Fruit fly (Drosophila melanogaster) whole organism, embryonic: ENCODE results near the gene Fum1.
A peak's percentile ranks its signal among the peaks of the same experiment; 100 is the strongest.

Source experiments
- Aef1 ChIP-seq: fragments of 200-800 bp; sonication (Bioruptor generic); IDR thresholded peaks from 3 replicates; pipeline ENCODE4 v1.3.6; 2022; ENCODE audit warnings: missing biosample characterization, missing genetic modification characterization
- CG11504 ChIP-seq: fragments of 200-800 bp; sonication (Bioruptor generic); optimal IDR thresholded peaks from 3 replicates; lab custom pipeline; 2019; ENCODE audit warnings: missing biosample characterization, mild to moderate bottlenecking, missing genetic modification characterization, moderate library complexity
- CG14667 ChIP-seq: fragments of 200-800 bp; sonication (Bioruptor generic); IDR thresholded peaks from 2 replicates; pipeline ENCODE4 v1.3.6; 2022; ENCODE audit warnings: missing biosample characterization, missing genetic modification characterization
- CG2120 ChIP-seq: fragments of 200-800 bp; sonication (Bioruptor generic); optimal IDR thresholded peaks from 3 replicates; lab custom pipeline; 2016; ENCODE audit warnings: missing biosample characterization, missing genetic modification characterization
- CG2202 ChIP-seq: fragments of 200-800 bp; sonication (Bioruptor generic); optimal IDR thresholded peaks from 2 replicates; lab custom pipeline; 2018; ENCODE audit warnings: missing biosample characterization, mild to moderate bottlenecking, missing genetic modification characterization
- CG2678 ChIP-seq: fragments of 200-800 bp; sonication (Bioruptor generic); optimal IDR thresholded peaks from 3 replicates; lab custom pipeline; 2019; ENCODE audit warnings: missing biosample characterization, mild to moderate bottlenecking, missing genetic modification characterization, moderate library complexity
- CG3065 ChIP-seq: fragments of 200-800 bp; sonication (Bioruptor generic); optimal IDR thresholded peaks from 2 replicates; lab custom pipeline; 2016; ENCODE audit warnings: missing biosample characterization, missing genetic modification characterization
- CG31441 ChIP-seq: fragments of 200-800 bp; sonication (Bioruptor generic); IDR thresholded peaks from 2 replicates; pipeline ENCODE4 v1.3.6; 2022; ENCODE audit warnings: missing biosample characterization, missing genetic modification characterization
- CG3281 ChIP-seq: fragments of 200-800 bp; sonication (Bioruptor generic); optimal IDR thresholded peaks from 3 replicates; lab custom pipeline; 2017; ENCODE audit warnings: missing biosample characterization, mild to moderate bottlenecking, missing genetic modification characterization
- CG33213 ChIP-seq: fragments of 200-800 bp; sonication (Bioruptor generic); optimal IDR thresholded peaks from 3 replicates; lab custom pipeline; 2016; ENCODE audit warnings: missing biosample characterization, missing genetic modification characterization
- CG4730 ChIP-seq: fragments of 200-800 bp; sonication (Bioruptor generic); IDR thresholded peaks from 2 replicates; pipeline ENCODE4 v1.3.6; 2022; ENCODE audit warnings: missing biosample characterization, missing genetic modification characterization
- CG5953 ChIP-seq: fragments of 200-800 bp; sonication (Bioruptor generic); IDR thresholded peaks from 2 replicates; pipeline ENCODE4 v1.3.6; 2022; ENCODE audit warnings: missing biosample characterization, missing genetic modification characterization
- CG6654 ChIP-seq: fragments of 200-800 bp; sonication (Bioruptor generic); optimal IDR thresholded peaks from 2 replicates; lab custom pipeline; 2017; ENCODE audit warnings: missing biosample characterization, mild to moderate bottlenecking, missing genetic modification characterization
- CG6791 ChIP-seq: fragments of 200-800 bp; sonication (Bioruptor generic); IDR thresholded peaks from 3 replicates; pipeline ENCODE4 v1.3.6; 2022; ENCODE audit warnings: missing biosample characterization, missing genetic modification characterization; ENCODE audit not compliant: partially characterized antibody
- CG7357 ChIP-seq: fragments of 200-800 bp; sonication (Bioruptor generic); IDR thresholded peaks from 3 replicates; pipeline ENCODE4 v1.3.6; 2022; ENCODE audit warnings: missing biosample characterization, missing genetic modification characterization
- CG7928 ChIP-seq: fragments of 200-800 bp; sonication (Bioruptor generic); optimal IDR thresholded peaks from 2 replicates; lab custom pipeline; 2017; ENCODE audit warnings: missing biosample characterization, mild to moderate bottlenecking, missing genetic modification characterization
- CG9797 ChIP-seq: fragments of 200-800 bp; sonication (Bioruptor generic); optimal IDR thresholded peaks from 3 replicates; lab custom pipeline; 2018; ENCODE audit warnings: missing biosample characterization, mild to moderate bottlenecking, missing genetic modification characterization
- Camta ChIP-seq: fragments of 200-800 bp; sonication (Bioruptor generic); optimal IDR thresholded peaks from 2 replicates; lab custom pipeline; 2016; ENCODE audit warnings: missing biosample characterization, missing genetic modification characterization
- CkIIα-i1 ChIP-seq: fragments of 200-800 bp; sonication (Bioruptor generic); IDR thresholded peaks from 2 replicates; pipeline ENCODE4 v1.3.6; 2022; ENCODE audit warnings: missing biosample characterization, missing genetic modification characterization
- D19B ChIP-seq: fragments of 200-800 bp; sonication (Bioruptor generic); optimal IDR thresholded peaks from 2 replicates; lab custom pipeline; 2017; ENCODE audit warnings: missing biosample characterization, mild to moderate bottlenecking, missing genetic modification characterization
- ERR ChIP-seq: fragments of 200-800 bp; sonication (Bioruptor generic); optimal IDR thresholded peaks from 2 replicates; lab custom pipeline; 2016; ENCODE audit warnings: missing biosample characterization, missing genetic modification characterization
- Eip74EF ChIP-seq, 2 experiments: fragments of 200-800 bp in 1 of 2; fragments of >200 bp in 1 of 2; sonication (Bioruptor generic) in 1 of 2; optimal IDR thresholded peaks; 2 replicates each; lab custom pipeline; 2017 to 2019; ENCODE audit warnings: missing biosample characterization in 2 of 2, missing genetic modification characterization in 2 of 2, mild to moderate bottlenecking in 1 of 2, moderate library complexity in 1 of 2
- GATAe ChIP-seq: fragments of 200-800 bp; sonication (Bioruptor generic); conservative IDR thresholded peaks from 2 replicates; pipeline ENCODE4 v1.3.6; 2022; ENCODE audit warnings: missing biosample characterization, missing genetic modification characterization
- Gsc ChIP-seq: fragments of 200-800 bp; sonication (Bioruptor generic); IDR thresholded peaks from 2 replicates; pipeline ENCODE4 v1.3.6; 2022; ENCODE audit warnings: missing biosample characterization, missing genetic modification characterization
- Kr ChIP-seq: fragments of 200-800 bp; sonication (Bioruptor generic); optimal IDR thresholded peaks from 2 replicates; lab custom pipeline; 2017; ENCODE audit warnings: missing biosample characterization, mild to moderate bottlenecking, missing genetic modification characterization
- Lhr ChIP-seq: fragments of 200-800 bp; sonication (Bioruptor generic); optimal IDR thresholded peaks from 3 replicates; lab custom pipeline; 2017; ENCODE audit warnings: mild to moderate bottlenecking, missing biosample characterization, missing genetic modification reagents, missing genetic modification characterization
- Lpt ChIP-seq: fragments of >200 bp; optimal IDR thresholded peaks from 2 replicates; lab custom pipeline; 2018; ENCODE audit warnings: missing biosample characterization, missing genetic modification characterization
- NC2α ChIP-seq: fragments of 200-800 bp; sonication (Bioruptor generic); optimal IDR thresholded peaks from 2 replicates; lab custom pipeline; 2016; ENCODE audit warnings: missing biosample characterization, missing genetic modification characterization
- Nf-YB ChIP-seq: fragments of 200-800 bp; sonication (Bioruptor generic); optimal IDR thresholded peaks from 3 replicates; lab custom pipeline; 2019; ENCODE audit warnings: missing biosample characterization, mild to moderate bottlenecking, missing genetic modification characterization, moderate library complexity
- Side ChIP-seq: fragments of 200-800 bp; sonication (Bioruptor generic); optimal IDR thresholded peaks from 2 replicates; lab custom pipeline; 2016; ENCODE audit warnings: missing biosample characterization, missing genetic modification characterization
- Usf ChIP-seq: fragments of 200-800 bp; sonication (Bioruptor generic); optimal IDR thresholded peaks from 2 replicates; lab custom pipeline; 2017; ENCODE audit warnings: missing genotype, missing biosample characterization, missing genetic modification characterization
- abd-A ChIP-seq: fragments of 200-800 bp; sonication (Bioruptor generic); optimal IDR thresholded peaks from 3 replicates; lab custom pipeline; 2019; ENCODE audit warnings: missing biosample characterization, mild to moderate bottlenecking, missing genetic modification characterization, moderate library complexity
- crc ChIP-seq: fragments of 200-800 bp; sonication (Bioruptor generic); optimal IDR thresholded peaks from 2 replicates; lab custom pipeline; 2016; ENCODE audit warnings: missing biosample characterization, missing genetic modification characterization
- en ChIP-seq: fragments of 200-800 bp; sonication (Bioruptor generic); optimal IDR thresholded peaks from 2 replicates; lab custom pipeline; 2016; ENCODE audit warnings: missing biosample characterization, missing genetic modification characterization
- ewg ChIP-seq: fragments of 200-800 bp; sonication (Bioruptor generic); optimal IDR thresholded peaks from 3 replicates; lab custom pipeline; 2017; ENCODE audit warnings: mild to moderate bottlenecking, missing biosample characterization, missing genetic modification reagents, missing genetic modification characterization
- exex ChIP-seq: fragments of 200-800 bp; sonication (Bioruptor generic); optimal IDR thresholded peaks from 4 replicates; lab custom pipeline; 2018; ENCODE audit warnings: missing biosample characterization, mild to moderate bottlenecking, missing genetic modification characterization, moderate library complexity
- fd64A ChIP-seq: fragments of 200-800 bp; sonication (Bioruptor generic); optimal IDR thresholded peaks from 3 replicates; lab custom pipeline; 2018; ENCODE audit warnings: missing biosample characterization, mild to moderate bottlenecking, missing genetic modification characterization
- gsb ChIP-seq: fragments of 200-800 bp; sonication (Bioruptor generic); IDR thresholded peaks from 2 replicates; pipeline ENCODE4 v1.3.6; 2022; ENCODE audit warnings: missing biosample characterization, missing genetic modification characterization
- her ChIP-seq: fragments of 200-800 bp; sonication (Bioruptor generic); optimal IDR thresholded peaks from 2 replicates; lab custom pipeline; 2016; ENCODE audit warnings: missing biosample characterization, missing genetic modification characterization
- kah ChIP-seq: fragments of 200-800 bp; sonication (Bioruptor generic); optimal IDR thresholded peaks from 2 replicates; lab custom pipeline; 2018; ENCODE audit warnings: missing biosample characterization, mild to moderate bottlenecking, missing genetic modification characterization
- klu ChIP-seq: fragments of 200-800 bp; sonication (Bioruptor generic); IDR thresholded peaks from 2 replicates; pipeline ENCODE4 v1.3.6; 2022; ENCODE audit warnings: missing biosample characterization, missing genetic modification characterization
- knrl ChIP-seq: fragments of 200-800 bp; sonication (Bioruptor generic); IDR thresholded peaks from 3 replicates; pipeline ENCODE4 v1.3.6; 2022; ENCODE audit warnings: missing biosample characterization, missing genetic modification characterization; ENCODE audit not compliant: partially characterized antibody
- nmo ChIP-seq: fragments of 200-800 bp; sonication (Bioruptor generic); optimal IDR thresholded peaks from 2 replicates; lab custom pipeline; 2018; ENCODE audit warnings: missing biosample characterization, mild to moderate bottlenecking, missing genetic modification characterization, moderate library complexity
- nom ChIP-seq: fragments of 200-800 bp; sonication (Bioruptor generic); optimal IDR thresholded peaks from 2 replicates; lab custom pipeline; 2017; ENCODE audit warnings: missing biosample characterization, missing genetic modification characterization, mild to moderate bottlenecking, moderate library complexity, missing genetic modification reagents
- otp ChIP-seq: fragments of 200-800 bp; sonication (Bioruptor generic); IDR thresholded peaks from 3 replicates; pipeline ENCODE4, ENCODE4 v1.3.6; 2022; ENCODE audit warnings: missing biosample characterization, missing genetic modification characterization
- run ChIP-seq: fragments of 200-800 bp; sonication (Bioruptor generic); optimal IDR thresholded peaks from 3 replicates; lab custom pipeline; 2018; ENCODE audit warnings: missing biosample characterization, mild to moderate bottlenecking, missing genetic modification characterization
- slbo ChIP-seq: fragments of 200-800 bp; sonication (Bioruptor generic); IDR thresholded peaks from 2 replicates; pipeline ENCODE4 v1.3.6; 2022; ENCODE audit warnings: missing biosample characterization, missing genetic modification characterization
- slp2 ChIP-seq: fragments of 200-800 bp; sonication (Bioruptor generic); optimal IDR thresholded peaks from 2 replicates; lab custom pipeline; 2016; ENCODE audit warnings: missing biosample characterization, missing genetic modification characterization
- tgo ChIP-seq: fragments of 200-800 bp; sonication (Bioruptor generic); IDR thresholded peaks from 3 replicates; pipeline ENCODE4 v1.3.6; 2022; ENCODE audit warnings: missing biosample characterization, missing genetic modification characterization
- unc-4 ChIP-seq: fragments of 200-800 bp; sonication (Bioruptor generic); IDR thresholded peaks from 2 replicates; pipeline ENCODE4 v1.3.6; 2022; ENCODE audit warnings: missing biosample characterization, missing genetic modification characterization; ENCODE audit not compliant: partially characterized antibody
- wek ChIP-seq: fragments of 200-800 bp; sonication (Bioruptor generic); optimal IDR thresholded peaks from 3 replicates; lab custom pipeline; 2018; ENCODE audit warnings: missing biosample characterization, mild to moderate bottlenecking, missing genetic modification characterization, moderate library complexity

The Fum1 gene

DNA sequence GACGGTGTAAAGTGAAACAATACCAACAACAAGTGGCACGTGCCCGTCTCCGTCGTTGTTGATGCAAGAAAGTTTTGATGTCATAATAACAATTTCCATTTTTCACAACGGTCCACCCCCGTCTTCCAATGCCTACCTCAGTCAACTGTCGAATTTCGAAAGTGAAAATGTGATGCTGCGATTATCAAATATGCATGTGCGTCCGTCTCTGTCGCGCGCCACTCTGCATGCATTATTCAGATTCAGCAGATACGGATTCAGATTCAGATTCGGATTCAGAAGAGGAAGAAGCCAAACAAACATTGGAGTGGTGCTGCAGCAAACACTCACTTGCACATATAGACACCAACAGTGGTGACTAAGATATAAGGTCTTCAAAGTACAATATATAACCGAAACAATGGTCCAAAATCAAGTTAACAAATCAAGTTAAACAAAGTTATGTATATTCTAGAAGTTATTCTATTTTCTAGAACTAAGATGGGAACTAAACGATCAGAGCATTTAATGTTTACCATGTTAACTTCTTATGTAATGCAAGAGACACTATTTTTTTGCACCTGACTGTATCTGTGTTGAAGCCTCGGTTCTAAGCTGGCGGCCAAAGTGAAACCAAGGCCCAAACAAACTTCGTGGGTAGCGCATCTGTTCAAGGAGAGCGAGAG, 35.5 kb upstream of the Fum1 start (continued):
- TF ChIP-seq CG2678 (peak; percentile 42), CG6654 (GFP tag; lab: Kevin White, UChicago) (no peak), en (GFP tag; lab: Kevin White, UChicago) (no peak), CG2202 (no peak), Side (GFP tag; lab: Kevin White, UChicago) (no peak), CG5953 (GFP tag; lab: Robert Waterston, UW) (no peak), slbo (GFP tag; lab: Robert Waterston, UW) (no peak), D19B (GFP tag; lab: Kevin White, UChicago) (no peak), exex (no peak), Lhr (GFP tag; lab: Kevin White, UChicago) (no peak), CG2120 (no peak), gsb (GFP tag; lab: Robert Waterston, UW) (no peak), Kr (no peak), wek (GFP tag; lab: Kevin White, UChicago) (no peak), tgo (GFP tag; lab: Robert Waterston, UW) (0 out of 3 replicates have a peak, but pooled peaks have one; percentile 32), kah (GFP tag; lab: Kevin White, UChicago) (no peak), otp (GFP tag; lab: Robert Waterston, UW) (no peak), her (GFP tag; lab: Kevin White, UChicago) (no peak), klu (GFP tag; lab: Robert Waterston, UW) (no peak), CG9797 (no peak), NC2α (no peak), abd-A (tag; lab: Kevin White, UChicago) (no peak), GATAe (no peak), Eip74EF (GFP tag; optimal IDR thresholded peaks at IDR 0.05; lab: Kevin White, UChicago) (no peak), ERR (no peak), Gsc (GFP tag; lab: Robert Waterston, UW) (no peak), CkIIα-i1 (GFP tag; lab: Robert Waterston, UW) (no peak), CG7357 (GFP tag; lab: Robert Waterston, UW) (no peak), nom (no peak), Camta (GFP tag; lab: Kevin White, UChicago) (no peak), CG11504 (tag; lab: Kevin White, UChicago) (peak; percentile 52), Nf-YB (GFP tag; lab: Kevin White, UChicago) (no peak), CG3065 (no peak), run (tag; lab: Kevin White, UChicago) (no peak), slp2 (GFP tag; lab: Kevin White, UChicago) (no peak), CG31441 (GFP tag; lab: Robert Waterston, UW) (peak; percentile 43; the same call in 1 of the 2 replicates), CG4730 (GFP tag; lab: Robert Waterston, UW) (no peak), unc-4 (GFP tag; lab: Robert Waterston, UW) (no peak), Lpt (GFP tag; lab: Kevin White, UChicago) (no peak), Aef1 (GFP tag; lab: Robert Waterston, UW) (no peak), CG14667 (GFP tag; lab: Robert Waterston, UW) (no peak), Usf (GFP tag; lab: Kevin White, UChicago) (no peak), knrl (GFP tag; lab: Robert Waterston, UW) (no peak), CG6791 (no peak), CG7928 (no peak), ewg (GFP tag; lab: Kevin White, UChicago) (peak; percentile 16), nmo (peak; percentile 24), CG3281 (GFP tag; lab: Kevin White, UChicago) (no peak), CG33213 (no peak), crc (GFP tag; lab: Kevin White, UChicago) (no peak), fd64A (GFP tag; lab: Kevin White, UChicago) (no peak)
